Fruit fly (Drosophila melanogaster): ENCODE measurements around the gene AOX3.

dm6 chr3R:15566948-15567347 lies 19.0 kb upstream of the AOX3 start:
- TF ChIP-seq Myc (optimal IDR thresholded peaks at IDR 0.05): no peak
- TF ChIP-seq h (optimal IDR thresholded peaks at IDR 0.05): no peak
- TF ChIP-seq insv (optimal IDR thresholded peaks at IDR 0.05): no peak
